Fruit fly (Drosophila melanogaster) whole organism, embryonic: ENCODE measurements around the gene CG5087.

Experiments used
- Atf3 ChIP-seq: fragments of 200-800 bp; sonication (Bioruptor generic); optimal IDR thresholded peaks from 3 replicates; lab custom pipeline; 2016; ENCODE audit warnings: missing biosample characterization, missing genetic modification characterization
- CG10274 ChIP-seq: fragments of 200-800 bp; sonication (Bioruptor generic); optimal IDR thresholded peaks from 3 replicates; lab custom pipeline; 2017; ENCODE audit warnings: missing biosample characterization, mild to moderate bottlenecking, missing genetic modification characterization
- CG10462 ChIP-seq: fragments of 200-800 bp; sonication (Bioruptor generic); optimal IDR thresholded peaks from 2 replicates; lab custom pipeline; 2016; ENCODE audit warnings: missing biosample characterization, missing genetic modification characterization
- CG11695 ChIP-seq: fragments of 200-800 bp; sonication (Bioruptor generic); IDR thresholded peaks from 3 replicates; pipeline ENCODE4 v1.3.6; 2022; ENCODE audit warnings: missing biosample characterization, missing genetic modification characterization
- CG12071 ChIP-seq: fragments of 200-800 bp; sonication (Bioruptor generic); optimal IDR thresholded peaks from 3 replicates; lab custom pipeline; 2018; ENCODE audit warnings: missing biosample characterization, mild to moderate bottlenecking, missing genetic modification characterization
- CG13424 ChIP-seq: fragments of 200-800 bp; sonication (Bioruptor generic); optimal IDR thresholded peaks from 2 replicates; lab custom pipeline; 2019; ENCODE audit warnings: missing biosample characterization, mild to moderate bottlenecking, missing genetic modification characterization, moderate library complexity
- CG17568 ChIP-seq: fragments of 200-800 bp; sonication (Bioruptor generic); optimal IDR thresholded peaks from 2 replicates; lab custom pipeline; 2018; ENCODE audit warnings: missing biosample characterization, mild to moderate bottlenecking, missing genetic modification characterization, moderate library complexity
- CG18619 ChIP-seq: fragments of 200-800 bp; sonication (Bioruptor generic); optimal IDR thresholded peaks from 3 replicates; lab custom pipeline; 2017; ENCODE audit warnings: missing biosample characterization, mild to moderate bottlenecking, missing genetic modification characterization
- CG2120 ChIP-seq: fragments of 200-800 bp; sonication (Bioruptor generic); optimal IDR thresholded peaks from 3 replicates; lab custom pipeline; 2016; ENCODE audit warnings: missing biosample characterization, missing genetic modification characterization
- CG2875 ChIP-seq: fragments of 200-800 bp; sonication (Bioruptor generic); optimal IDR thresholded peaks from 2 replicates; lab custom pipeline; 2017; ENCODE audit warnings: missing biosample characterization, mild to moderate bottlenecking, missing genetic modification characterization, missing genetic modification reagents
- CG32532 ChIP-seq: fragments of 200-800 bp; sonication (Bioruptor generic); IDR thresholded peaks from 2 replicates; pipeline ENCODE4 v1.3.6; 2022; ENCODE audit warnings: missing biosample characterization, missing genetic modification characterization
- CG3995 ChIP-seq: fragments of 200-800 bp; sonication (Bioruptor generic); optimal IDR thresholded peaks from 3 replicates; lab custom pipeline; 2016; ENCODE audit warnings: missing biosample characterization, missing genetic modification characterization
- CG43689 ChIP-seq: fragments of 200-800 bp; sonication (Bioruptor generic); IDR thresholded peaks from 2 replicates; pipeline ENCODE4 v1.3.6; 2022; ENCODE audit warnings: missing biosample characterization, missing genetic modification characterization
- CG4730 ChIP-seq: fragments of 200-800 bp; sonication (Bioruptor generic); IDR thresholded peaks from 2 replicates; pipeline ENCODE4 v1.3.6; 2022; ENCODE audit warnings: missing biosample characterization, missing genetic modification characterization
- CG5180 ChIP-seq: fragments of 200-800 bp; sonication (Bioruptor generic); optimal IDR thresholded peaks from 3 replicates; lab custom pipeline; 2017; ENCODE audit warnings: missing biosample characterization, missing genetic modification characterization, mild to moderate bottlenecking, moderate library complexity, missing genetic modification reagents
- CG6254 ChIP-seq: fragments of 200-800 bp; sonication (Bioruptor generic); optimal IDR thresholded peaks from 3 replicates; lab custom pipeline; 2017; ENCODE audit warnings: mild to moderate bottlenecking, missing biosample characterization, missing genetic modification reagents, missing genetic modification characterization
- CG7372 ChIP-seq: fragments of 200-800 bp; sonication (Bioruptor generic); IDR thresholded peaks from 2 replicates; pipeline ENCODE4 v1.3.6; 2022; ENCODE audit warnings: missing biosample characterization, missing genetic modification characterization
- CG8089 ChIP-seq: fragments of 200-800 bp; sonication (Bioruptor generic); optimal IDR thresholded peaks from 3 replicates; lab custom pipeline; 2016; ENCODE audit warnings: missing biosample characterization, missing genetic modification characterization
- CG9215 ChIP-seq: fragments of 200-800 bp; sonication (Bioruptor generic); IDR thresholded peaks from 2 replicates; pipeline ENCODE4 v1.3.6; 2022; ENCODE audit warnings: missing biosample characterization, missing genetic modification characterization
- CG9876 ChIP-seq: fragments of 200-800 bp; sonication (Bioruptor generic); optimal IDR thresholded peaks from 2 replicates; lab custom pipeline; 2016; ENCODE audit warnings: missing biosample characterization, missing genetic modification characterization
- CG9932 ChIP-seq: fragments of 200-800 bp; sonication (Bioruptor generic); IDR thresholded peaks from 2 replicates; pipeline ENCODE4 v1.3.6; 2022; ENCODE audit warnings: missing biosample characterization, missing genetic modification characterization
- CoRest ChIP-seq: fragments of 200-800 bp; sonication (Bioruptor generic); optimal IDR thresholded peaks from 3 replicates; lab custom pipeline; 2018; ENCODE audit warnings: missing biosample characterization, mild to moderate bottlenecking, missing genetic modification characterization, moderate library complexity
- D19B ChIP-seq: fragments of 200-800 bp; sonication (Bioruptor generic); optimal IDR thresholded peaks from 2 replicates; lab custom pipeline; 2017; ENCODE audit warnings: missing biosample characterization, mild to moderate bottlenecking, missing genetic modification characterization
- ERR ChIP-seq: fragments of 200-800 bp; sonication (Bioruptor generic); optimal IDR thresholded peaks from 2 replicates; lab custom pipeline; 2016; ENCODE audit warnings: missing biosample characterization, missing genetic modification characterization
- Hmr ChIP-seq: fragments of 200-800 bp; sonication (Bioruptor generic); optimal IDR thresholded peaks from 3 replicates; lab custom pipeline; 2017; ENCODE audit warnings: mild to moderate bottlenecking, missing biosample characterization, missing genetic modification reagents, missing genetic modification characterization
- Hr51 ChIP-seq, 2 experiments: fragments of 200-800 bp; sonication (Bioruptor generic); optimal IDR thresholded peaks; 2 replicates in 1 of 2; 3 replicates in 1 of 2; lab custom pipeline; 2016 to 2018; ENCODE audit warnings: missing biosample characterization in 2 of 2, missing genetic modification characterization in 2 of 2, mild to moderate bottlenecking in 1 of 2, moderate library complexity in 1 of 2
- Hsf ChIP-seq: fragments of 200-800 bp; sonication (Bioruptor generic); optimal IDR thresholded peaks from 3 replicates; lab custom pipeline; 2016; ENCODE audit warnings: missing biosample characterization, missing genetic modification characterization
- Mad ChIP-seq: fragments of 200-800 bp; sonication (Bioruptor generic); optimal IDR thresholded peaks from 2 replicates; lab custom pipeline; 2016; ENCODE audit warnings: missing biosample characterization, missing genetic modification characterization
- Oli ChIP-seq: fragments of 200-800 bp; sonication (Bioruptor generic); optimal IDR thresholded peaks from 2 replicates; lab custom pipeline; 2018; ENCODE audit warnings: missing biosample characterization, mild to moderate bottlenecking, missing genetic modification characterization, moderate library complexity
- Sry-β ChIP-seq: fragments of 200-800 bp; sonication (Bioruptor generic); optimal IDR thresholded peaks from 2 replicates; lab custom pipeline; 2018; ENCODE audit warnings: missing biosample characterization, mild to moderate bottlenecking, missing genetic modification characterization, moderate library complexity
- Stat92E ChIP-seq, 3 experiments: fragments of >200 bp in 2 of 3; fragments of 200-800 bp in 1 of 3; sonication (Bioruptor generic) in 1 of 3; optimal IDR thresholded peaks; 2 replicates each; lab custom pipeline; 2017 to 2019; ENCODE audit warnings: missing biosample characterization in 3 of 3, missing genetic modification characterization in 3 of 3, mild to moderate bottlenecking in 1 of 3, moderate library complexity in 1 of 3
- ap ChIP-seq: fragments of 200-800 bp; sonication (Bioruptor generic); IDR thresholded peaks from 2 replicates; pipeline ENCODE4 v1.3.6; 2022; ENCODE audit warnings: missing biosample characterization, missing genetic modification characterization
- ato ChIP-seq: fragments of 200-800 bp; sonication (Bioruptor generic); IDR thresholded peaks from 2 replicates; pipeline ENCODE4 v1.3.6; 2022; ENCODE audit warnings: missing biosample characterization, missing genetic modification characterization; ENCODE audit not compliant: partially characterized antibody
- bcd ChIP-seq: fragments of 200-800 bp; sonication (Bioruptor generic); optimal IDR thresholded peaks from 2 replicates; lab custom pipeline; 2017; ENCODE audit warnings: missing biosample characterization, mild to moderate bottlenecking, missing genetic modification characterization
- bsh ChIP-seq, 2 experiments: fragments of 200-800 bp; sonication (Bioruptor generic); optimal IDR thresholded peaks; 2 replicates each; lab custom pipeline; 2017 to 2018; ENCODE audit warnings: mild to moderate bottlenecking in 2 of 2, missing biosample characterization in 2 of 2, missing genetic modification characterization in 2 of 2, moderate library complexity in 1 of 2
- crol ChIP-seq: fragments of 200-800 bp; sonication (Bioruptor generic); IDR thresholded peaks from 2 replicates; pipeline ENCODE4 v1.3.6; 2022; ENCODE audit warnings: missing biosample characterization, missing genetic modification characterization
- en ChIP-seq: fragments of 200-800 bp; sonication (Bioruptor generic); optimal IDR thresholded peaks from 2 replicates; lab custom pipeline; 2016; ENCODE audit warnings: missing biosample characterization, missing genetic modification characterization
- gcm ChIP-seq: fragments of 200-800 bp; sonication (Bioruptor generic); optimal IDR thresholded peaks from 2 replicates; lab custom pipeline; 2019; ENCODE audit warnings: missing biosample characterization, mild to moderate bottlenecking, missing genetic modification characterization, moderate library complexity
- h ChIP-seq: fragments of >200 bp; optimal IDR thresholded peaks from 2 replicates; lab custom pipeline; 2017
- kay ChIP-seq: fragments of 200-800 bp; sonication (Bioruptor generic); optimal IDR thresholded peaks from 2 replicates; lab custom pipeline; 2016; ENCODE audit warnings: missing biosample characterization, missing genetic modification characterization
- nau ChIP-seq: fragments of 200-800 bp; sonication (Bioruptor generic); optimal IDR thresholded peaks from 3 replicates; lab custom pipeline; 2017; ENCODE audit warnings: missing biosample characterization, mild to moderate bottlenecking, missing genetic modification characterization, missing genetic modification reagents
- nerfin-2 ChIP-seq: fragments of 200-800 bp; sonication (Bioruptor generic); IDR thresholded peaks from 2 replicates; pipeline ENCODE4 v1.3.6; 2022; ENCODE audit warnings: missing biosample characterization, missing genetic modification characterization; ENCODE audit not compliant: partially characterized antibody
- nmo ChIP-seq: fragments of 200-800 bp; sonication (Bioruptor generic); optimal IDR thresholded peaks from 2 replicates; lab custom pipeline; 2018; ENCODE audit warnings: missing biosample characterization, mild to moderate bottlenecking, missing genetic modification characterization, moderate library complexity
- oc ChIP-seq: fragments of 200-800 bp; sonication (Bioruptor generic); optimal IDR thresholded peaks from 2 replicates; lab custom pipeline; 2018; ENCODE audit warnings: missing biosample characterization, mild to moderate bottlenecking, missing genetic modification characterization, moderate library complexity
- odd ChIP-seq: fragments of 200-800 bp; sonication (Bioruptor generic); optimal IDR thresholded peaks from 2 replicates; lab custom pipeline; 2017; ENCODE audit warnings: missing biosample characterization, mild to moderate bottlenecking, missing genetic modification characterization
- pita ChIP-seq: fragments of 200-800 bp; sonication (Bioruptor generic); optimal IDR thresholded peaks from 2 replicates; lab custom pipeline; 2017; ENCODE audit warnings: missing biosample characterization, mild to moderate bottlenecking, missing genetic modification characterization
- row ChIP-seq: fragments of 200-800 bp; sonication (Bioruptor generic); IDR thresholded peaks from 3 replicates; pipeline ENCODE4 v1.3.6; 2022; ENCODE audit warnings: missing biosample characterization, missing genetic modification characterization
- slp2 ChIP-seq: fragments of 200-800 bp; sonication (Bioruptor generic); optimal IDR thresholded peaks from 2 replicates; lab custom pipeline; 2016; ENCODE audit warnings: missing biosample characterization, missing genetic modification characterization
- stc ChIP-seq: fragments of 200-800 bp; sonication (Bioruptor generic); IDR thresholded peaks from 2 replicates; pipeline ENCODE4 v1.3.6; 2022; ENCODE audit warnings: missing biosample characterization, missing genetic modification characterization
- vnd ChIP-seq: fragments of 200-800 bp; sonication (Bioruptor generic); IDR thresholded peaks from 3 replicates; pipeline ENCODE4 v1.3.6; 2022; ENCODE audit warnings: missing biosample characterization, missing genetic modification characterization; ENCODE audit not compliant: partially characterized antibody

CG5087 gene

dm6 chr3L:9025680-9026079 is 27.7 kb downstream of the CG5087 start (continued):
- peak; percentile 48 for TF ChIP-seq D19B (GFP tag; lab: Kevin White, UChicago)
- no peak for TF ChIP-seq Stat92E (GFP tag; optimal IDR thresholded peaks at IDR 0.05; lab: Kevin White, UChicago)
- peak; percentile 75 for TF ChIP-seq CG8089 (GFP tag; lab: Kevin White, UChicago)
- TF ChIP-seq kay (GFP tag; lab: Kevin White, UChicago): peak; percentile 65
- peak; percentile 84 for TF ChIP-seq ap (GFP tag; lab: Robert Waterston, UW)
- peak; percentile 76 for TF ChIP-seq CG12071 (GFP tag; lab: Kevin White, UChicago)
- TF ChIP-seq nmo (GFP tag; lab: Kevin White, UChicago): peak; percentile 89
- peak; percentile 45 for TF ChIP-seq ERR
- peak; percentile 87 for TF ChIP-seq CG7372 (GFP tag; lab: Robert Waterston, UW)
- peak; percentile 92 for TF ChIP-seq CG11695 (GFP tag; lab: Robert Waterston, UW)
- no peak for TF ChIP-seq Sry-β (GFP tag; lab: Kevin White, UChicago)
- TF ChIP-seq CG9876 (GFP tag; lab: Kevin White, UChicago): peak; percentile 20
- peak; percentile 65 for TF ChIP-seq CG17568 (GFP tag; lab: Kevin White, UChicago)
- TF ChIP-seq CG6254: peak; percentile 64
- TF ChIP-seq crol (GFP tag; lab: Robert Waterston, UW): no peak
- TF ChIP-seq vnd (GFP tag; lab: Robert Waterston, UW): no peak
- TF ChIP-seq oc (tag; lab: Kevin White, UChicago): peak; percentile 79
- TF ChIP-seq CG13424 (tag; lab: Kevin White, UChicago): peak; percentile 89
- TF ChIP-seq bsh (GFP tag; optimal IDR thresholded peaks at IDR 0.05; lab: Kevin White, UChicago): peak in 1 of 2 experiments; percentile 86
- no peak for TF ChIP-seq pita (GFP tag; lab: Kevin White, UChicago)
- peak; percentile 56 for TF ChIP-seq odd
- TF ChIP-seq CoRest (tag; lab: Kevin White, UChicago): peak; percentile 88
- peak; percentile 91 for TF ChIP-seq stc (GFP tag; lab: Robert Waterston, UW)
- TF ChIP-seq nau (GFP tag; lab: Kevin White, UChicago): peak; percentile 70
- TF ChIP-seq slp2 (GFP tag; lab: Kevin White, UChicago): peak; percentile 70
- TF ChIP-seq Hmr (GFP tag; lab: Kevin White, UChicago): peak; percentile 68
- TF ChIP-seq CG32532 (GFP tag; lab: Robert Waterston, UW): peak; percentile 90
- TF ChIP-seq CG9932: peak; percentile 85
- TF ChIP-seq CG2120: peak; percentile 81
- peak; percentile 66 for TF ChIP-seq CG10462 (GFP tag; lab: Kevin White, UChicago)
- TF ChIP-seq row (GFP tag; lab: Robert Waterston, UW): peak; percentile 91
- peak; percentile 86 for TF ChIP-seq CG43689 (GFP tag; lab: Robert Waterston, UW)
- peak; percentile 75 for TF ChIP-seq CG9215 (GFP tag; lab: Robert Waterston, UW)
- peak; percentile 18 for TF ChIP-seq CG10274 (GFP tag; lab: Kevin White, UChicago)
- TF ChIP-seq en: peak; percentile 61
- peak; percentile 72 for TF ChIP-seq Mad (GFP tag; lab: Kevin White, UChicago)
- peak; percentile 60 for TF ChIP-seq CG18619 (GFP tag; lab: Kevin White, UChicago)
- TF ChIP-seq ato (GFP tag; lab: Robert Waterston, UW): no peak
- peak; percentile 91 for TF ChIP-seq Oli (tag; lab: Kevin White, UChicago)
- peak; percentile 89 for TF ChIP-seq CG4730 (GFP tag; lab: Robert Waterston, UW)
- peak; percentile 74 for TF ChIP-seq CG5180 (GFP tag; lab: Kevin White, UChicago)
- no peak for TF ChIP-seq nerfin-2 (GFP tag; lab: Robert Waterston, UW)
- peak; percentile 68 to 90 for TF ChIP-seq Hr51 (GFP tag; optimal IDR thresholded peaks at IDR 0.05; lab: Kevin White, UChicago)
- peak; percentile 82 for TF ChIP-seq Hsf
- peak; percentile 72 for TF ChIP-seq Atf3
- no peak for TF ChIP-seq h (lab: Kevin White, UChicago)
- TF ChIP-seq gcm (GFP tag; lab: Kevin White, UChicago): peak; percentile 73
- TF ChIP-seq bcd (GFP tag; lab: Kevin White, UChicago): peak; percentile 74
- peak; percentile 12 for TF ChIP-seq CG3995 (GFP tag; lab: Kevin White, UChicago)
- peak; percentile 75 for TF ChIP-seq CG2875
